Worm (Caenorhabditis elegans) whole organism, L2 larva: ENCODE data around the gene ZK470.14.

ENCODE experiments used
- egl-27 ChIP-seq: sonication (generic microtip); optimal IDR thresholded peaks from 3 replicates; lab custom pipeline; 2017; ENCODE audit warnings: missing biosample characterization, missing genetic modification reagents, missing genetic modification characterization
- lin-13 ChIP-seq: fragments of 150-350 bp; optimal IDR thresholded peaks from 2 replicates; lab custom pipeline; 2014; ENCODE audit warnings: missing biosample characterization, missing genetic modification reagents, missing genetic modification characterization
- nhr-6 ChIP-seq: fragments of 150-350 bp; optimal IDR thresholded peaks from 2 replicates; lab custom pipeline; 2014; ENCODE audit warnings: missing biosample characterization, missing genetic modification characterization
- ztf-4 ChIP-seq: fragments of 150-350 bp; optimal IDR thresholded peaks from 2 replicates; lab custom pipeline; 2014; ENCODE audit warnings: missing biosample characterization, missing genetic modification characterization

DNA sequence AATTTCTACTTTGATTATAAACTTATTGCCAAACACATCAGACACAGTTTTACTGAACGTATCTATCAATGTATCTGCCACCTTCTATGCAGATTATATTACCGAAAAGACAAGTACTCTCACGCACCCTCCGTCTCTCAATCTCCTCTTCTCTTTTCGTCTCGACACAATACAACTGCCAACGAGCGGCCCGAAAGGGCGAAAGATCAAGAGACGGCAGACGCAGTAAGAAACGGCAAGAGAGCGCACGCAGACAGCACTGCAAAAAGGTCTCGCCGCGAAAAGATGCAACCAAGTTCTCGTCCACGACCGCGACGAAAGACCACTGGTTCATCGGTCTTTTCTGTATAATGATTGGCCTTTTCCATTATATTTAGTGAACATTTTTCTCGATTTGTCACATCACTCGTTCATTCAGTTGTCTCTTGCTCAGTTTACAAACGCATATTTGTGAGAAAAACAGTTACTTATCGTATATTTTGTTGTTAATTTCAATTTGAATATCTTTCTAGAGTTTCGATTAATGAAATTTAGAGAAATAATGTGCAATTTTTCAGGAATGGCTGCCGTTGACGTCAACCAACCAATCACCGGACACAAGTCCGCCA lies 23.4 kb downstream of the ZK470.14 start, which contains the start of gene vha-12:
- TF ChIP-seq egl-27 (tag; lab: Kevin White, UChicago), result peak; percentile 89
- peak; percentile 71 for TF ChIP-seq nhr-6
- TF ChIP-seq lin-13 (GFP tag; lab: Kevin White, UChicago), result peak; percentile 90
- TF ChIP-seq ztf-4 (tag; lab: Kevin White, UChicago), result peak; percentile 62
